Worm (Caenorhabditis elegans) whole organism, young adult: ENCODE data around the gene nhl-2.

Experiments used
- C06A6.2 ChIP-seq: fragments of 200-800 bp; sonication (Bioruptor generic); conservative IDR thresholded peaks from 2 replicates; pipeline ENCODE4 v1.3.6; 2022; ENCODE audit warnings: missing genetic modification characterization, missing compliant biosample characterization
- C17E4.6 ChIP-seq: fragments of 200-800 bp; sonication (Bioruptor generic); IDR thresholded peaks from 2 replicates; pipeline ENCODE4 v1.3.6; 2022; ENCODE audit warnings: missing genetic modification reagents, missing genetic modification characterization, missing compliant biosample characterization
- F10E7.11 ChIP-seq: sonication (generic microtip); optimal IDR thresholded peaks from 2 replicates; lab custom pipeline; 2017; ENCODE audit warnings: mild to moderate bottlenecking, missing genetic modification characterization, moderate library complexity, missing compliant biosample characterization
- F39B2.1 ChIP-seq: fragments of 200-800 bp; sonication (Bioruptor generic); IDR thresholded peaks from 2 replicates; pipeline ENCODE4 v1.3.6; 2022; ENCODE audit warnings: missing genetic modification reagents, missing genetic modification characterization, missing compliant biosample characterization
- F49E8.2 ChIP-seq: sonication (generic microtip); optimal IDR thresholded peaks from 3 replicates; lab custom pipeline; 2017; ENCODE audit warnings: missing genetic modification characterization, mild to moderate bottlenecking, missing compliant biosample characterization, antibody characterized with exemption, moderate library complexity; ENCODE audit not compliant: insufficient read depth
- T26A5.8 ChIP-seq: sonication (generic microtip); optimal IDR thresholded peaks from 2 replicates; lab custom pipeline; 2016; ENCODE audit warnings: missing genetic modification characterization, missing compliant biosample characterization
- Y79H2A.3 ChIP-seq: fragments of 200-800 bp; sonication (Bioruptor generic); conservative IDR thresholded peaks from 2 replicates; pipeline ENCODE4 v1.3.6; 2022; ENCODE audit warnings: missing genetic modification reagents, missing genetic modification characterization, missing compliant biosample characterization
- Y95B8A.8 ChIP-seq: fragments of 200-800 bp; sonication (Bioruptor generic); IDR thresholded peaks from 2 replicates; pipeline ENCODE4 v1.3.6; 2022; ENCODE audit warnings: missing genetic modification reagents, missing genetic modification characterization, missing compliant biosample characterization
- aptf-3 ChIP-seq: fragments of 200-800 bp; sonication (Bioruptor generic); IDR thresholded peaks from 2 replicates; pipeline ENCODE4 v1.3.6; 2022; ENCODE audit warnings: missing genetic modification characterization, missing compliant biosample characterization
- attf-3 ChIP-seq: fragments of 200-800 bp; sonication (Bioruptor generic); conservative IDR thresholded peaks from 2 replicates; pipeline ENCODE4 v1.3.6; 2022; ENCODE audit warnings: missing genetic modification reagents, missing genetic modification characterization, missing compliant biosample characterization
- attf-5 ChIP-seq: fragments of 200-800 bp; sonication (Bioruptor generic); optimal IDR thresholded peaks from 2 replicates; lab custom pipeline; 2018; ENCODE audit warnings: mild to moderate bottlenecking, missing genetic modification characterization, missing compliant biosample characterization
- attf-6 ChIP-seq: fragments of 200-800 bp; sonication (Bioruptor generic); IDR thresholded peaks from 2 replicates; pipeline ENCODE4 v1.3.6; 2022; ENCODE audit warnings: missing genetic modification reagents, missing genetic modification characterization, missing compliant biosample characterization
- cebp-2 ChIP-seq: fragments of 200-800 bp; sonication (Bioruptor generic); IDR thresholded peaks from 2 replicates; pipeline ENCODE4 v1.3.6; 2022; ENCODE audit warnings: missing genetic modification characterization, missing compliant biosample characterization
- ceh-58 ChIP-seq: fragments of 200-800 bp; sonication (Bioruptor generic); IDR thresholded peaks from 2 replicates; pipeline ENCODE4 v1.3.6; 2022; ENCODE audit warnings: missing genetic modification characterization, missing compliant biosample characterization
- dpl-1 ChIP-seq: fragments of 150-350 bp; optimal IDR thresholded peaks from 2 replicates; lab custom pipeline; 2014; ENCODE audit warnings: missing biosample characterization, missing genetic modification reagents, missing genetic modification characterization
- efl-1 ChIP-seq: fragments of 150-350 bp; optimal IDR thresholded peaks from 2 replicates; lab custom pipeline; 2014; ENCODE audit warnings: missing biosample characterization, missing genetic modification reagents, missing genetic modification characterization
- egl-44 ChIP-seq: fragments of 200-800 bp; sonication (Bioruptor generic); IDR thresholded peaks from 2 replicates; pipeline ENCODE4 v1.3.6; 2022; ENCODE audit warnings: missing genetic modification reagents, missing genetic modification characterization, missing compliant biosample characterization
- ekl-4 ChIP-seq: fragments of 200-800 bp; sonication (Bioruptor generic); IDR thresholded peaks from 2 replicates; pipeline ENCODE4 v1.3.6; 2022; ENCODE audit warnings: missing genetic modification reagents, missing genetic modification characterization, missing compliant biosample characterization
- him-1 ChIP-seq: sonication (generic microtip); optimal IDR thresholded peaks from 2 replicates; lab custom pipeline; 2016; ENCODE audit warnings: missing genotype, missing genetic modification reagents, missing genetic modification characterization, missing compliant biosample characterization
- hlh-26 ChIP-seq: fragments of 200-800 bp; sonication (Bioruptor generic); conservative IDR thresholded peaks from 2 replicates; pipeline ENCODE4 v1.3.6; 2022; ENCODE audit warnings: missing genetic modification reagents, missing genetic modification characterization, missing compliant biosample characterization
- hmg-1.2 ChIP-seq: fragments of 200-800 bp; sonication (Bioruptor generic); IDR thresholded peaks from 2 replicates; pipeline ENCODE4 v1.3.6; 2022; ENCODE audit warnings: missing genetic modification reagents, missing genetic modification characterization, missing compliant biosample characterization
- hmg-20 ChIP-seq: fragments of 200-800 bp; sonication (Bioruptor generic); IDR thresholded peaks from 2 replicates; pipeline ENCODE4 v1.3.6; 2022; ENCODE audit warnings: missing genetic modification reagents, missing genetic modification characterization, missing compliant biosample characterization
- hrde-1 ChIP-seq: sonication (generic microtip); optimal IDR thresholded peaks from 2 replicates; lab custom pipeline; 2016; ENCODE audit warnings: missing genetic modification characterization, mild to moderate bottlenecking, missing compliant biosample characterization, moderate library complexity, missing genotype, missing genetic modification reagents, borderline replicate concordance
- hsf-1 ChIP-seq: fragments of 200-800 bp; sonication (Bioruptor generic); IDR thresholded peaks from 2 replicates; pipeline ENCODE4 v1.3.6; 2022; ENCODE audit warnings: missing genetic modification reagents, missing genetic modification characterization, missing compliant biosample characterization
- lir-1 ChIP-seq: fragments of 200-800 bp; sonication (Bioruptor generic); conservative IDR thresholded peaks from 2 replicates; pipeline ENCODE4 v1.3.6; 2022; ENCODE audit warnings: missing genetic modification reagents, missing genetic modification characterization, missing compliant biosample characterization
- lsl-1 ChIP-seq: fragments of 200-800 bp; sonication (Bioruptor generic); optimal IDR thresholded peaks from 2 replicates; lab custom pipeline; 2018; ENCODE audit warnings: mild to moderate bottlenecking, missing genetic modification characterization, moderate library complexity, missing compliant biosample characterization
- madf-3 ChIP-seq: fragments of 200-800 bp; sonication (Bioruptor generic); IDR thresholded peaks from 2 replicates; pipeline ENCODE4 v1.3.6; 2022; ENCODE audit warnings: missing genetic modification reagents, missing genetic modification characterization, missing compliant biosample characterization
- madf-6 ChIP-seq: fragments of 200-800 bp; sonication (Bioruptor generic); IDR thresholded peaks from 2 replicates; pipeline ENCODE4 v1.3.6; 2022; ENCODE audit warnings: missing genetic modification reagents, missing genetic modification characterization, missing compliant biosample characterization
- madf-8 ChIP-seq: fragments of 200-800 bp; sonication (Bioruptor generic); conservative IDR thresholded peaks from 2 replicates; pipeline ENCODE4 v1.3.6; 2022; ENCODE audit warnings: missing genetic modification reagents, missing genetic modification characterization, missing compliant biosample characterization
- mel-28 ChIP-seq: sonication (generic microtip); optimal IDR thresholded peaks from 2 replicates; lab custom pipeline; 2016; ENCODE audit warnings: borderline replicate concordance, mild to moderate bottlenecking, missing genetic modification characterization, missing compliant biosample characterization
- mxl-1 ChIP-seq: sonication (generic microtip); optimal IDR thresholded peaks from 2 replicates; lab custom pipeline; 2016; ENCODE audit warnings: missing genetic modification characterization, missing compliant biosample characterization
- nfya-1 ChIP-seq: sonication (generic microtip); optimal IDR thresholded peaks from 2 replicates; lab custom pipeline; 2017; ENCODE audit warnings: antibody characterized with exemption, missing compliant biosample characterization, missing genetic modification characterization, borderline replicate concordance; ENCODE audit not compliant: insufficient read depth
- nhr-179 ChIP-seq: sonication (generic microtip); optimal IDR thresholded peaks from 2 replicates; lab custom pipeline; 2016; ENCODE audit warnings: mild to moderate bottlenecking, missing genetic modification characterization, missing compliant biosample characterization
- rcor-1 ChIP-seq: fragments of 200-800 bp; sonication (Bioruptor generic); IDR thresholded peaks from 2 replicates; pipeline ENCODE4 v1.3.6; 2022; ENCODE audit warnings: missing genetic modification reagents, missing genetic modification characterization, missing compliant biosample characterization
- rec-8 ChIP-seq, 2 experiments: sonication (generic microtip); optimal IDR thresholded peaks; 2 replicates each; lab custom pipeline; 2016; ENCODE audit warnings: mild to moderate bottlenecking in 2 of 2, missing genetic modification characterization in 2 of 2, missing genetic modification reagents in 2 of 2, missing genotype in 2 of 2, missing biosample characterization in 1 of 2, missing compliant biosample characterization in 1 of 2, moderate library complexity in 1 of 2
- rpc-1 ChIP-seq, 2 experiments: fragments of 150-350 bp in 1 of 2; sonication (generic microtip) in 1 of 2; optimal IDR thresholded peaks; 2 replicates each; lab custom pipeline; 2014 to 2018; ENCODE audit warnings: missing biosample characterization in 1 of 2, missing genetic modification characterization in 1 of 2, missing genetic modification reagents in 1 of 2, missing genotype in 1 of 2
- sdz-38 ChIP-seq: sonication (generic microtip); optimal IDR thresholded peaks from 2 replicates; lab custom pipeline; 2016; ENCODE audit warnings: missing genotype, missing genetic modification characterization, missing compliant biosample characterization
- sea-2 ChIP-seq: fragments of 200-800 bp; sonication (Bioruptor generic); IDR thresholded peaks from 2 replicates; pipeline ENCODE4 v1.3.6; 2022; ENCODE audit warnings: missing genetic modification characterization, missing compliant biosample characterization
- snpc-1.1 ChIP-seq: sonication (generic microtip); optimal IDR thresholded peaks from 2 replicates; lab custom pipeline; 2017; ENCODE audit warnings: missing genetic modification characterization, mild to moderate bottlenecking, missing compliant biosample characterization, antibody characterized with exemption, moderate library complexity, missing genotype, missing genetic modification reagents; ENCODE audit not compliant: insufficient read depth
- snpc-1.3 ChIP-seq: sonication (generic microtip); optimal IDR thresholded peaks from 2 replicates; lab custom pipeline; 2017; ENCODE audit warnings: missing genetic modification characterization, mild to moderate bottlenecking, missing compliant biosample characterization, antibody characterized with exemption, moderate library complexity, missing genotype, missing genetic modification reagents; ENCODE audit not compliant: insufficient read depth
- snpc-3.4 ChIP-seq: sonication (generic microtip); optimal IDR thresholded peaks from 2 replicates; lab custom pipeline; 2017; ENCODE audit warnings: missing genetic modification characterization, mild to moderate bottlenecking, missing compliant biosample characterization, antibody characterized with exemption, moderate library complexity, missing genotype, missing genetic modification reagents
- snpc-4 ChIP-seq, 5 experiments: fragments of 150-350 bp in 1 of 5; sonication (generic microtip) in 4 of 5; optimal IDR thresholded peaks; 2 replicates each; lab custom pipeline; 2014 to 2018; ENCODE audit warnings: missing genetic modification characterization in 5 of 5, missing biosample characterization in 3 of 5, antibody characterized with exemption in 2 of 5, mild to moderate bottlenecking in 2 of 5, missing compliant biosample characterization in 2 of 5, missing genotype in 2 of 5, moderate library complexity in 2 of 5, missing genetic modification reagents in 1 of 5
- xnd-1 ChIP-seq: sonication (generic microtip); optimal IDR thresholded peaks from 2 replicates; lab custom pipeline; 2016; ENCODE audit warnings: missing genotype, missing genetic modification reagents, missing genetic modification characterization, missing compliant biosample characterization
- ztf-18 ChIP-seq: sonication (generic microtip); optimal IDR thresholded peaks from 2 replicates; lab custom pipeline; 2016; ENCODE audit warnings: missing genotype, mild to moderate bottlenecking, missing genetic modification characterization, missing compliant biosample characterization
- ztf-25 ChIP-seq: fragments of 200-800 bp; sonication (Bioruptor generic); IDR thresholded peaks from 2 replicates; pipeline ENCODE4 v1.3.6; 2022; ENCODE audit warnings: missing genetic modification reagents, missing genetic modification characterization, missing compliant biosample characterization
- ztf-28 ChIP-seq: fragments of 200-800 bp; sonication (Bioruptor generic); IDR thresholded peaks from 2 replicates; pipeline ENCODE4 v1.3.6; 2022; ENCODE audit warnings: missing genetic modification reagents, missing genetic modification characterization, missing compliant biosample characterization
- ztf-3 ChIP-seq: fragments of 200-800 bp; sonication (Bioruptor generic); optimal IDR thresholded peaks from 2 replicates; lab custom pipeline; 2018; ENCODE audit warnings: mild to moderate bottlenecking, missing genetic modification characterization, missing compliant biosample characterization

The nhl-2 gene

ce11 chrIII:4900260-4900659 is 1.4 kb upstream of the nhl-2 start, which contains the start of gene tag-340:
TSS of gene tag-340 (plus strand) at chrIII:4900508.
- TF ChIP-seq xnd-1 (tag; lab: Kevin White, UChicago) = peak; percentile 51
- no peak for TF ChIP-seq F39B2.1 (GFP tag; lab: Robert Waterston, UW)
- TF ChIP-seq mxl-1 (tag; lab: Kevin White, UChicago) = no peak
- no peak for TF ChIP-seq hrde-1 (tag; lab: Kevin White, UChicago)
- no peak for TF ChIP-seq Y95B8A.8
- no peak for TF ChIP-seq mel-28 (tag; lab: Kevin White, UChicago)
- TF ChIP-seq ceh-58 (GFP tag; lab: Robert Waterston, UW) = no peak
- peak; percentile 88 for TF ChIP-seq lsl-1 (GFP tag; lab: Kevin White, UChicago)
- no peak for TF ChIP-seq dpl-1
- no peak for TF ChIP-seq sea-2 (GFP tag; lab: Robert Waterston, UW)
- TF ChIP-seq madf-8 = peak; percentile 47; the same call in 1 of the 2 replicates
- peak; percentile 58 for TF ChIP-seq snpc-1.3 (tag; lab: Kevin White, UChicago)
- TF ChIP-seq snpc-1.1 (tag; lab: Kevin White, UChicago) = no peak
- no peak for TF ChIP-seq madf-3
- TF ChIP-seq rcor-1 (GFP tag; lab: Robert Waterston, UW) = no peak
- TF ChIP-seq ztf-3 = no peak
- TF ChIP-seq attf-6 (GFP tag; lab: Robert Waterston, UW) = no peak
- no peak for TF ChIP-seq hmg-20 (GFP tag; lab: Robert Waterston, UW)
- no peak for TF ChIP-seq T26A5.8 (tag; lab: Kevin White, UChicago)
- TF ChIP-seq Y79H2A.3 (GFP tag; lab: Robert Waterston, UW) = no peak
- no peak for TF ChIP-seq attf-5 (GFP tag; lab: Kevin White, UChicago)
- TF ChIP-seq ztf-28 (GFP tag; lab: Robert Waterston, UW) = no peak
- TF ChIP-seq madf-6 (GFP tag; lab: Robert Waterston, UW) = peak; percentile 85
- TF ChIP-seq nfya-1 (tag; lab: Kevin White, UChicago) = no peak
- TF ChIP-seq F10E7.11 (tag; lab: Kevin White, UChicago) = no peak
- TF ChIP-seq rpc-1 (optimal IDR thresholded peaks at IDR 0.05; lab: Kevin White, UChicago) = no peak
- no peak for TF ChIP-seq rpc-1 (tag; optimal IDR thresholded peaks at IDR 0.05; lab: Kevin White, UChicago)
- TF ChIP-seq snpc-4 (GFP tag; optimal IDR thresholded peaks at IDR 0.05; lab: Kevin White, UChicago) = no peak
- no peak for TF ChIP-seq snpc-4 (tag; optimal IDR thresholded peaks at IDR 0.05; lab: Kevin White, UChicago)
- TF ChIP-seq cebp-2 = no peak
- TF ChIP-seq rec-8 (tag; optimal IDR thresholded peaks at IDR 0.05; lab: Kevin White, UChicago) = no peak
- TF ChIP-seq ztf-25 (GFP tag; lab: Robert Waterston, UW) = no peak
- TF ChIP-seq hmg-1.2 (GFP tag; lab: Robert Waterston, UW) = no peak
- no peak for TF ChIP-seq ekl-4
- TF ChIP-seq him-1 (tag; lab: Kevin White, UChicago) = no peak
- TF ChIP-seq nhr-179 = no peak
- TF ChIP-seq ztf-18 (tag; lab: Kevin White, UChicago) = no peak
- no peak for TF ChIP-seq aptf-3 (GFP tag; lab: Robert Waterston, UW)
- peak; percentile 23 for TF ChIP-seq efl-1 (GFP tag; lab: Kevin White, UChicago)
- no peak for TF ChIP-seq lir-1 (GFP tag; lab: Robert Waterston, UW)
- TF ChIP-seq hsf-1 (GFP tag; lab: Robert Waterston, UW) = no peak
- TF ChIP-seq C17E4.6 (GFP tag; lab: Robert Waterston, UW) = no peak
- no peak for TF ChIP-seq hlh-26 (GFP tag; lab: Robert Waterston, UW)
- no peak for TF ChIP-seq sdz-38 (tag; lab: Kevin White, UChicago)
- no peak for TF ChIP-seq attf-3 (GFP tag; lab: Robert Waterston, UW)
- no peak for TF ChIP-seq F49E8.2
- TF ChIP-seq C06A6.2 (GFP tag; lab: Robert Waterston, UW) = no peak
- peak; percentile 63 for TF ChIP-seq snpc-3.4 (tag; lab: Kevin White, UChicago)
- TF ChIP-seq egl-44 = no peak
